Fruit fly (Drosophila melanogaster) whole organism, embryonic: ENCODE data around the gene heph.

Experiments
- Abd-B ChIP-seq: fragments of 200-800 bp; sonication (Bioruptor generic); optimal IDR thresholded peaks from 2 replicates; lab custom pipeline; 2018; ENCODE audit warnings: missing biosample characterization, mild to moderate bottlenecking, missing genetic modification characterization, moderate library complexity
- Ada2b ChIP-seq: fragments of 200-800 bp; sonication (Bioruptor generic); IDR thresholded peaks from 2 replicates; pipeline ENCODE4 v1.3.6; 2022; ENCODE audit warnings: missing biosample characterization, missing genetic modification characterization
- CG10565 ChIP-seq: fragments of 200-800 bp; sonication (Bioruptor generic); optimal IDR thresholded peaks from 3 replicates; lab custom pipeline; 2016; ENCODE audit warnings: missing biosample characterization, mild to moderate bottlenecking, missing genetic modification characterization
- CG11247 ChIP-seq: fragments of 200-800 bp; sonication (Bioruptor generic); IDR thresholded peaks from 2 replicates; pipeline ENCODE4 v1.3.6; 2022; ENCODE audit warnings: missing biosample characterization, missing genetic modification characterization
- CG12071 ChIP-seq: fragments of 200-800 bp; sonication (Bioruptor generic); optimal IDR thresholded peaks from 3 replicates; lab custom pipeline; 2018; ENCODE audit warnings: missing biosample characterization, mild to moderate bottlenecking, missing genetic modification characterization
- CG12299 ChIP-seq: fragments of 200-800 bp; sonication (Bioruptor generic); optimal IDR thresholded peaks from 2 replicates; lab custom pipeline; 2018; ENCODE audit warnings: missing biosample characterization, mild to moderate bottlenecking, missing genetic modification characterization
- CG12391 ChIP-seq: fragments of 200-800 bp; sonication (Bioruptor generic); optimal IDR thresholded peaks from 3 replicates; lab custom pipeline; 2018; ENCODE audit warnings: missing biosample characterization, mild to moderate bottlenecking, missing genetic modification characterization, moderate library complexity
- CG14441 ChIP-seq: fragments of 200-800 bp; sonication (Bioruptor generic); IDR thresholded peaks from 2 replicates; pipeline ENCODE4 v1.3.6; 2022; ENCODE audit warnings: missing biosample characterization, missing genetic modification characterization
- CG16813 ChIP-seq: fragments of 200-800 bp; sonication (Bioruptor generic); IDR thresholded peaks from 3 replicates; pipeline ENCODE4 v1.3.6; 2022; ENCODE audit warnings: missing biosample characterization, missing genetic modification characterization; ENCODE audit not compliant: partially characterized antibody
- CG16815 ChIP-seq: fragments of 200-800 bp; sonication (Bioruptor generic); optimal IDR thresholded peaks from 3 replicates; lab custom pipeline; 2017; ENCODE audit warnings: missing biosample characterization, mild to moderate bottlenecking, missing genetic modification characterization
- CG18011 ChIP-seq: fragments of 200-800 bp; sonication (Bioruptor generic); optimal IDR thresholded peaks from 2 replicates; lab custom pipeline; 2017; ENCODE audit warnings: missing biosample characterization, missing genetic modification characterization, mild to moderate bottlenecking, moderate library complexity, missing genotype
- CG2120 ChIP-seq: fragments of 200-800 bp; sonication (Bioruptor generic); optimal IDR thresholded peaks from 3 replicates; lab custom pipeline; 2016; ENCODE audit warnings: missing biosample characterization, missing genetic modification characterization
- CG30020 ChIP-seq: fragments of 200-800 bp; optimal IDR thresholded peaks from 2 replicates; lab custom pipeline; 2019; ENCODE audit warnings: missing biosample characterization, mild to moderate bottlenecking, missing genetic modification characterization, moderate library complexity
- CG30403 ChIP-seq: fragments of 200-800 bp; sonication (Bioruptor generic); optimal IDR thresholded peaks from 3 replicates; lab custom pipeline; 2016; ENCODE audit warnings: missing biosample characterization, missing genetic modification characterization
- CG30431 ChIP-seq: fragments of 200-800 bp; sonication (Bioruptor generic); optimal IDR thresholded peaks from 2 replicates; lab custom pipeline; 2017; ENCODE audit warnings: missing biosample characterization, missing genetic modification characterization
- CG32532 ChIP-seq: fragments of 200-800 bp; sonication (Bioruptor generic); IDR thresholded peaks from 2 replicates; pipeline ENCODE4 v1.3.6; 2022; ENCODE audit warnings: missing biosample characterization, missing genetic modification characterization
- CG3995 ChIP-seq: fragments of 200-800 bp; sonication (Bioruptor generic); optimal IDR thresholded peaks from 3 replicates; lab custom pipeline; 2016; ENCODE audit warnings: missing biosample characterization, missing genetic modification characterization
- CG4360 ChIP-seq: fragments of 200-800 bp; sonication (Bioruptor generic); IDR thresholded peaks from 2 replicates; pipeline ENCODE4 v1.3.6; 2022; ENCODE audit warnings: missing biosample characterization, missing genetic modification characterization
- CG4424 ChIP-seq: fragments of 200-800 bp; sonication (Bioruptor generic); optimal IDR thresholded peaks from 3 replicates; lab custom pipeline; 2016; ENCODE audit warnings: missing biosample characterization, missing genetic modification characterization
- CG4617 ChIP-seq: fragments of 200-800 bp; sonication (Bioruptor generic); optimal IDR thresholded peaks from 3 replicates; lab custom pipeline; 2016; ENCODE audit warnings: missing biosample characterization, missing genetic modification characterization, borderline replicate concordance
- CG4854 ChIP-seq: fragments of 200-800 bp; sonication (Bioruptor generic); optimal IDR thresholded peaks from 2 replicates; lab custom pipeline; 2016; ENCODE audit warnings: missing biosample characterization, missing genetic modification characterization, inconsistent platforms
- CG6689 ChIP-seq: fragments of 200-800 bp; sonication (Bioruptor generic); IDR thresholded peaks from 2 replicates; pipeline ENCODE4 v1.3.6; 2022; ENCODE audit warnings: missing biosample characterization, missing genetic modification characterization
- CG7987 ChIP-seq: fragments of 200-800 bp; sonication (Bioruptor generic); optimal IDR thresholded peaks from 2 replicates; lab custom pipeline; 2018; ENCODE audit warnings: missing biosample characterization, mild to moderate bottlenecking, missing genetic modification characterization, moderate library complexity
- CG8359 ChIP-seq: fragments of 200-800 bp; sonication (Bioruptor generic); optimal IDR thresholded peaks from 2 replicates; lab custom pipeline; 2017; ENCODE audit warnings: missing biosample characterization, mild to moderate bottlenecking, missing genetic modification characterization, borderline replicate concordance
- CG9609 ChIP-seq: fragments of 200-800 bp; sonication (Bioruptor generic); optimal IDR thresholded peaks from 3 replicates; lab custom pipeline; 2016; ENCODE audit warnings: missing biosample characterization, missing genetic modification characterization
- CG9817 ChIP-seq: fragments of 200-800 bp; sonication (Bioruptor generic); optimal IDR thresholded peaks from 2 replicates; lab custom pipeline; 2018; ENCODE audit warnings: missing biosample characterization, mild to moderate bottlenecking, missing genetic modification characterization, moderate library complexity
- Drgx ChIP-seq: fragments of 200-800 bp; sonication (Bioruptor generic); IDR thresholded peaks from 2 replicates; pipeline ENCODE4 v1.3.6; 2022; ENCODE audit warnings: missing biosample characterization, missing genetic modification characterization
- Ets65A ChIP-seq: fragments of 200-800 bp; sonication (Bioruptor generic); peaks from one replicate; lab custom pipeline; 2016; ENCODE audit warnings: missing biosample characterization, missing genetic modification characterization
- Fer2 ChIP-seq: fragments of 200-800 bp; sonication (Bioruptor generic); optimal IDR thresholded peaks from 2 replicates; lab custom pipeline; 2018; ENCODE audit warnings: missing biosample characterization, mild to moderate bottlenecking, missing genetic modification characterization, moderate library complexity
- GATAe ChIP-seq: fragments of 200-800 bp; sonication (Bioruptor generic); conservative IDR thresholded peaks from 2 replicates; pipeline ENCODE4 v1.3.6; 2022; ENCODE audit warnings: missing biosample characterization, missing genetic modification characterization
- H2.0 ChIP-seq: fragments of 200-800 bp; sonication (Bioruptor generic); IDR thresholded peaks from 2 replicates; pipeline ENCODE4 v1.3.6; 2022; ENCODE audit warnings: missing biosample characterization, missing genetic modification characterization
- HHEX ChIP-seq: fragments of 200-800 bp; sonication (Bioruptor generic); optimal IDR thresholded peaks from 3 replicates; lab custom pipeline; 2017; ENCODE audit warnings: missing biosample characterization, mild to moderate bottlenecking, missing genetic modification characterization, missing genetic modification reagents
- MTF-1 ChIP-seq: fragments of 200-800 bp; sonication (Bioruptor generic); optimal IDR thresholded peaks from 2 replicates; lab custom pipeline; 2018; ENCODE audit warnings: missing biosample characterization, mild to moderate bottlenecking, missing genetic modification characterization, borderline replicate concordance
- Mrtf ChIP-seq: fragments of 200-800 bp; sonication (Bioruptor generic); IDR thresholded peaks from 3 replicates; pipeline ENCODE4 v1.3.6; 2022; ENCODE audit warnings: missing biosample characterization, missing genetic modification characterization
- NfI ChIP-seq: fragments of 200-800 bp; sonication (Bioruptor generic); optimal IDR thresholded peaks from 3 replicates; lab custom pipeline; 2018; ENCODE audit warnings: missing biosample characterization, mild to moderate bottlenecking, missing genetic modification characterization, moderate library complexity
- Oli ChIP-seq: fragments of 200-800 bp; sonication (Bioruptor generic); optimal IDR thresholded peaks from 2 replicates; lab custom pipeline; 2018; ENCODE audit warnings: missing biosample characterization, mild to moderate bottlenecking, missing genetic modification characterization, moderate library complexity
- Sox102F ChIP-seq: fragments of 200-800 bp; sonication (Bioruptor generic); optimal IDR thresholded peaks from 2 replicates; lab custom pipeline; 2018; ENCODE audit warnings: missing biosample characterization, mild to moderate bottlenecking, missing genetic modification characterization, moderate library complexity
- Sry-β ChIP-seq: fragments of 200-800 bp; sonication (Bioruptor generic); optimal IDR thresholded peaks from 2 replicates; lab custom pipeline; 2018; ENCODE audit warnings: missing biosample characterization, mild to moderate bottlenecking, missing genetic modification characterization, moderate library complexity
- ase ChIP-seq: fragments of 200-800 bp; sonication (Bioruptor generic); IDR thresholded peaks from 3 replicates; pipeline ENCODE4 v1.3.6; 2022; ENCODE audit warnings: missing biosample characterization, missing genetic modification characterization
- cg ChIP-seq: fragments of 200-800 bp; sonication (Bioruptor generic); optimal IDR thresholded peaks from 3 replicates; lab custom pipeline; 2019; ENCODE audit warnings: missing biosample characterization, mild to moderate bottlenecking, missing genetic modification characterization, moderate library complexity
- crc ChIP-seq: fragments of 200-800 bp; sonication (Bioruptor generic); optimal IDR thresholded peaks from 2 replicates; lab custom pipeline; 2016; ENCODE audit warnings: missing biosample characterization, missing genetic modification characterization
- dan ChIP-seq: fragments of 200-800 bp; sonication (Bioruptor generic); IDR thresholded peaks from 2 replicates; pipeline ENCODE4 v1.3.6; 2022; ENCODE audit warnings: missing biosample characterization, missing genetic modification characterization
- ewg ChIP-seq: fragments of 200-800 bp; sonication (Bioruptor generic); optimal IDR thresholded peaks from 3 replicates; lab custom pipeline; 2017; ENCODE audit warnings: mild to moderate bottlenecking, missing biosample characterization, missing genetic modification reagents, missing genetic modification characterization
- gem ChIP-seq: fragments of 200-800 bp; sonication (Bioruptor generic); optimal IDR thresholded peaks from 2 replicates; lab custom pipeline; 2019; ENCODE audit warnings: missing biosample characterization, mild to moderate bottlenecking, missing genetic modification characterization, moderate library complexity
- hkb ChIP-seq, 2 experiments: fragments of 200-800 bp in 1 of 2; fragments of >200 bp in 1 of 2; sonication (Bioruptor generic) in 1 of 2; IDR thresholded peaks in 1 of 2; optimal IDR thresholded peaks in 1 of 2; 2 replicates each; pipeline versions ENCODE4 v1.3.6 to Lab custom; 2017 to 2022; ENCODE audit warnings: missing biosample characterization in 1 of 2, missing genetic modification characterization in 1 of 2
- jigr1 ChIP-seq: fragments of 200-800 bp; sonication (Bioruptor generic); IDR thresholded peaks from 3 replicates; pipeline ENCODE4 v1.3.6; 2022; ENCODE audit warnings: missing biosample characterization, missing genetic modification characterization
- psq ChIP-seq: fragments of 200-800 bp; sonication (Bioruptor generic); optimal IDR thresholded peaks from 2 replicates; lab custom pipeline; 2017; ENCODE audit warnings: missing biosample characterization, missing genetic modification characterization
- pum ChIP-seq: fragments of 200-800 bp; sonication (Bioruptor generic); optimal IDR thresholded peaks from 2 replicates; lab custom pipeline; 2016; ENCODE audit warnings: missing biosample characterization, missing genetic modification characterization
- salm ChIP-seq: fragments of 200-800 bp; sonication (Bioruptor generic); optimal IDR thresholded peaks from 2 replicates; lab custom pipeline; 2018; ENCODE audit warnings: missing biosample characterization, mild to moderate bottlenecking, missing genetic modification characterization
- sug ChIP-seq: fragments of 200-800 bp; optimal IDR thresholded peaks from 2 replicates; lab custom pipeline; 2019; ENCODE audit warnings: missing biosample characterization, mild to moderate bottlenecking, missing genetic modification characterization, moderate library complexity
- tap ChIP-seq: fragments of 200-800 bp; optimal IDR thresholded peaks from 3 replicates; lab custom pipeline; 2019; ENCODE audit warnings: missing biosample characterization, mild to moderate bottlenecking, missing genetic modification characterization, moderate library complexity
- yki ChIP-seq: fragments of >200 bp; optimal IDR thresholded peaks from 3 replicates; lab custom pipeline; 2018

Gene heph

dm6 chr3R:31945684-31946083 is 69.6 kb downstream of the heph start:
- no peak for TF ChIP-seq pum (GFP tag; lab: Kevin White, UChicago)
- TF ChIP-seq CG32532 (GFP tag; lab: Robert Waterston, UW): no peak
- TF ChIP-seq CG30431 (GFP tag; lab: Kevin White, UChicago): no peak
- no peak for TF ChIP-seq CG4360 (GFP tag; lab: Robert Waterston, UW)
- TF ChIP-seq jigr1 (GFP tag; lab: Robert Waterston, UW): no peak
- TF ChIP-seq dan: no peak
- no peak for TF ChIP-seq CG18011 (GFP tag; lab: Kevin White, UChicago)
- TF ChIP-seq yki (lab: Kevin White, UChicago): no peak
- TF ChIP-seq psq: no peak
- TF ChIP-seq sug (tag; lab: Kevin White, UChicago): no peak
- TF ChIP-seq Ada2b (GFP tag; lab: Robert Waterston, UW): no peak
- no peak for TF ChIP-seq CG12071 (GFP tag; lab: Kevin White, UChicago)
- no peak for TF ChIP-seq CG4854
- TF ChIP-seq CG2120 (GFP tag; lab: Kevin White, UChicago): no peak
- TF ChIP-seq CG9817: no peak
- no peak for TF ChIP-seq ase (GFP tag; lab: Robert Waterston, UW)
- no peak for TF ChIP-seq CG4617 (GFP tag; lab: Kevin White, UChicago)
- TF ChIP-seq cg: peak; percentile 91
- no peak for TF ChIP-seq CG11247 (GFP tag; lab: Robert Waterston, UW)
- TF ChIP-seq salm (tag; lab: Kevin White, UChicago): no peak
- TF ChIP-seq CG7987 (GFP tag; lab: Kevin White, UChicago): no peak
- TF ChIP-seq hkb (optimal IDR thresholded peaks at IDR 0.05; lab: Kevin White, UChicago): peak; percentile 24
- TF ChIP-seq hkb (GFP tag; IDR thresholded peaks at IDR 0.05; lab: Robert Waterston, UW): peak; percentile 27; the same call in 1 of the 2 replicates
- TF ChIP-seq CG6689 (GFP tag; lab: Robert Waterston, UW): no peak
- TF ChIP-seq CG12299 (tag; lab: Kevin White, UChicago): no peak
- TF ChIP-seq CG30403 (GFP tag; lab: Kevin White, UChicago): no peak
- TF ChIP-seq CG4424 (GFP tag; lab: Kevin White, UChicago): peak; percentile 29
- no peak for TF ChIP-seq Drgx
- TF ChIP-seq CG3995 (GFP tag; lab: Kevin White, UChicago): no peak
- no peak for TF ChIP-seq CG14441
- no peak for TF ChIP-seq CG16815 (GFP tag; lab: Kevin White, UChicago)
- TF ChIP-seq Ets65A (GFP tag; lab: Kevin White, UChicago): no peak
- no peak for TF ChIP-seq crc (GFP tag; lab: Kevin White, UChicago)
- no peak for TF ChIP-seq ewg (GFP tag; lab: Kevin White, UChicago)
- TF ChIP-seq CG12391 (tag; lab: Kevin White, UChicago): no peak
- peak; percentile 45 for TF ChIP-seq gem (tag; lab: Kevin White, UChicago)
- TF ChIP-seq CG10565 (GFP tag; lab: Kevin White, UChicago): no peak
- TF ChIP-seq Mrtf (GFP tag; lab: Robert Waterston, UW): no peak
- TF ChIP-seq Fer2 (tag; lab: Kevin White, UChicago): no peak
- TF ChIP-seq H2.0 (GFP tag; lab: Robert Waterston, UW): no peak
- no peak for TF ChIP-seq tap (tag; lab: Kevin White, UChicago)
- TF ChIP-seq CG30020 (tag; lab: Kevin White, UChicago): no peak
- TF ChIP-seq Sry-β: no peak
- no peak for TF ChIP-seq NfI (GFP tag; lab: Kevin White, UChicago)
- TF ChIP-seq CG16813 (GFP tag; lab: Robert Waterston, UW): no peak
- peak; percentile 42 for TF ChIP-seq MTF-1 (GFP tag; lab: Kevin White, UChicago)
- no peak for TF ChIP-seq HHEX
- TF ChIP-seq Oli (tag; lab: Kevin White, UChicago): peak; percentile 22
- TF ChIP-seq Abd-B (GFP tag; lab: Kevin White, UChicago): no peak
- TF ChIP-seq Sox102F (GFP tag; lab: Kevin White, UChicago): peak; percentile 1
- no peak for TF ChIP-seq CG9609 (GFP tag; lab: Kevin White, UChicago)
- no peak for TF ChIP-seq GATAe
- TF ChIP-seq CG8359 (GFP tag; lab: Kevin White, UChicago): no peak
